Fruit fly (Drosophila melanogaster) whole organism, embryonic: Measurements from ENCODE around the gene CG31161.

Source experiments
- Awh ChIP-seq: fragments of 200-800 bp; sonication (Bioruptor generic); IDR thresholded peaks from 2 replicates; pipeline ENCODE4, ENCODE4 v1.3.6; 2022; ENCODE audit warnings: missing biosample characterization, missing genetic modification characterization
- CG10147 ChIP-seq: fragments of 200-800 bp; sonication (Bioruptor generic); optimal IDR thresholded peaks from 2 replicates; lab custom pipeline; 2019; ENCODE audit warnings: missing biosample characterization, mild to moderate bottlenecking, missing genetic modification characterization, moderate library complexity
- CG10565 ChIP-seq: fragments of 200-800 bp; sonication (Bioruptor generic); optimal IDR thresholded peaks from 3 replicates; lab custom pipeline; 2016; ENCODE audit warnings: missing biosample characterization, mild to moderate bottlenecking, missing genetic modification characterization
- CG10959 ChIP-seq: fragments of 200-800 bp; sonication (Bioruptor generic); IDR thresholded peaks from 2 replicates; pipeline ENCODE4 v1.3.6; 2022; ENCODE audit warnings: missing biosample characterization, missing genetic modification characterization
- CG12391 ChIP-seq: fragments of 200-800 bp; sonication (Bioruptor generic); optimal IDR thresholded peaks from 3 replicates; lab custom pipeline; 2018; ENCODE audit warnings: missing biosample characterization, mild to moderate bottlenecking, missing genetic modification characterization, moderate library complexity
- CG12659 ChIP-seq: fragments of 200-800 bp; sonication (Bioruptor generic); optimal IDR thresholded peaks from 3 replicates; lab custom pipeline; 2017; ENCODE audit warnings: mild to moderate bottlenecking, missing biosample characterization, missing genetic modification reagents, missing genetic modification characterization
- CG13123 ChIP-seq: fragments of 200-800 bp; sonication (Bioruptor generic); optimal IDR thresholded peaks from 2 replicates; lab custom pipeline; 2016; ENCODE audit warnings: missing biosample characterization, missing genetic modification characterization
- CG14014 ChIP-seq: fragments of 200-800 bp; sonication (Bioruptor generic); IDR thresholded peaks from 2 replicates; pipeline ENCODE4 v1.3.6; 2022; ENCODE audit warnings: missing biosample characterization, missing genetic modification characterization
- CG14441 ChIP-seq: fragments of 200-800 bp; sonication (Bioruptor generic); IDR thresholded peaks from 2 replicates; pipeline ENCODE4 v1.3.6; 2022; ENCODE audit warnings: missing biosample characterization, missing genetic modification characterization
- CG17802 ChIP-seq: fragments of 200-800 bp; sonication (Bioruptor generic); optimal IDR thresholded peaks from 2 replicates; lab custom pipeline; 2018; ENCODE audit warnings: missing biosample characterization, mild to moderate bottlenecking, missing genetic modification characterization, moderate library complexity
- CG1792 ChIP-seq: fragments of 200-800 bp; sonication (Bioruptor generic); optimal IDR thresholded peaks from 2 replicates; lab custom pipeline; 2016; ENCODE audit warnings: missing biosample characterization, missing genetic modification characterization
- CG18599 ChIP-seq: fragments of 200-800 bp; sonication (Bioruptor generic); optimal IDR thresholded peaks from 3 replicates; lab custom pipeline; 2017; ENCODE audit warnings: missing biosample characterization, missing genetic modification characterization, mild to moderate bottlenecking, moderate library complexity, missing genetic modification reagents
- CG18619 ChIP-seq: fragments of 200-800 bp; sonication (Bioruptor generic); optimal IDR thresholded peaks from 3 replicates; lab custom pipeline; 2017; ENCODE audit warnings: missing biosample characterization, mild to moderate bottlenecking, missing genetic modification characterization
- CG30431 ChIP-seq: fragments of 200-800 bp; sonication (Bioruptor generic); optimal IDR thresholded peaks from 2 replicates; lab custom pipeline; 2017; ENCODE audit warnings: missing biosample characterization, missing genetic modification characterization
- CG34422 ChIP-seq: fragments of 200-800 bp; sonication (Bioruptor generic); IDR thresholded peaks from 3 replicates; pipeline ENCODE4 v1.3.6; 2022; ENCODE audit warnings: missing biosample characterization, missing genetic modification characterization
- CG3847 ChIP-seq: fragments of 200-800 bp; sonication (Bioruptor generic); IDR thresholded peaks from 2 replicates; pipeline ENCODE4 v1.3.6; 2022; ENCODE audit warnings: missing biosample characterization, missing genetic modification characterization
- CG4328 ChIP-seq: fragments of 200-800 bp; sonication (Bioruptor generic); optimal IDR thresholded peaks from 3 replicates; lab custom pipeline; 2017; ENCODE audit warnings: missing biosample characterization, missing genetic modification reagents, missing genetic modification characterization
- CG7786 ChIP-seq: fragments of 200-800 bp; sonication (Bioruptor generic); optimal IDR thresholded peaks from 2 replicates; lab custom pipeline; 2016; ENCODE audit warnings: missing biosample characterization, missing genetic modification characterization
- CG8089 ChIP-seq: fragments of 200-800 bp; sonication (Bioruptor generic); optimal IDR thresholded peaks from 3 replicates; lab custom pipeline; 2016; ENCODE audit warnings: missing biosample characterization, missing genetic modification characterization
- CG8944 ChIP-seq: fragments of 200-800 bp; sonication (Bioruptor generic); optimal IDR thresholded peaks from 3 replicates; lab custom pipeline; 2016; ENCODE audit warnings: missing biosample characterization, missing genetic modification characterization
- CHES-1-like ChIP-seq: fragments of 200-800 bp; sonication (Bioruptor generic); optimal IDR thresholded peaks from 2 replicates; lab custom pipeline; 2016; ENCODE audit warnings: missing biosample characterization, missing genetic modification characterization
- Dbx ChIP-seq: fragments of 200-800 bp; sonication (Bioruptor generic); IDR thresholded peaks from 3 replicates; pipeline ENCODE4 v1.3.6; 2022; ENCODE audit warnings: missing biosample characterization, missing genetic modification characterization
- Dek ChIP-seq: fragments of 200-800 bp; sonication (Bioruptor generic); optimal IDR thresholded peaks from 3 replicates; lab custom pipeline; 2019; ENCODE audit warnings: missing biosample characterization, mild to moderate bottlenecking, missing genetic modification characterization, moderate library complexity
- Doc3 ChIP-seq: fragments of 200-800 bp; sonication (Bioruptor generic); IDR thresholded peaks from 3 replicates; pipeline ENCODE4 v1.3.6; 2022; ENCODE audit warnings: missing biosample characterization, missing genetic modification characterization; ENCODE audit not compliant: partially characterized antibody
- Dp ChIP-seq: fragments of 200-800 bp; sonication (Bioruptor generic); optimal IDR thresholded peaks from 2 replicates; lab custom pipeline; 2018; ENCODE audit warnings: missing biosample characterization, mild to moderate bottlenecking, missing genetic modification characterization, moderate library complexity
- Drgx ChIP-seq: fragments of 200-800 bp; sonication (Bioruptor generic); IDR thresholded peaks from 2 replicates; pipeline ENCODE4 v1.3.6; 2022; ENCODE audit warnings: missing biosample characterization, missing genetic modification characterization
- Elba2 ChIP-seq: fragments of 200-800 bp; sonication (Bioruptor generic); optimal IDR thresholded peaks from 3 replicates; lab custom pipeline; 2016; ENCODE audit warnings: missing biosample characterization, missing genetic modification characterization
- HLH54F ChIP-seq: fragments of 200-800 bp; sonication (Bioruptor generic); optimal IDR thresholded peaks from 3 replicates; lab custom pipeline; 2016; ENCODE audit warnings: missing biosample characterization, missing genetic modification characterization
- Hr3 ChIP-seq: fragments of 200-800 bp; sonication (Bioruptor generic); optimal IDR thresholded peaks from 3 replicates; lab custom pipeline; 2016; ENCODE audit warnings: missing biosample characterization, missing genetic modification characterization
- Jarid2 ChIP-seq: fragments of 200-800 bp; sonication (Bioruptor generic); optimal IDR thresholded peaks from 3 replicates; lab custom pipeline; 2017; ENCODE audit warnings: mild to moderate bottlenecking, missing biosample characterization, missing genetic modification reagents, missing genetic modification characterization
- Kr ChIP-seq: fragments of 200-800 bp; sonication (Bioruptor generic); optimal IDR thresholded peaks from 2 replicates; lab custom pipeline; 2017; ENCODE audit warnings: missing biosample characterization, mild to moderate bottlenecking, missing genetic modification characterization
- Lhr ChIP-seq: fragments of 200-800 bp; sonication (Bioruptor generic); optimal IDR thresholded peaks from 3 replicates; lab custom pipeline; 2017; ENCODE audit warnings: mild to moderate bottlenecking, missing biosample characterization, missing genetic modification reagents, missing genetic modification characterization
- NC2α ChIP-seq: fragments of 200-800 bp; sonication (Bioruptor generic); optimal IDR thresholded peaks from 2 replicates; lab custom pipeline; 2016; ENCODE audit warnings: missing biosample characterization, missing genetic modification characterization
- Ptx1 ChIP-seq: fragments of 200-800 bp; sonication (Bioruptor generic); IDR thresholded peaks from 2 replicates; pipeline ENCODE4 v1.3.6; 2022; ENCODE audit warnings: missing biosample characterization, missing genetic modification characterization
- Rx ChIP-seq: fragments of 200-800 bp; sonication (Bioruptor generic); IDR thresholded peaks from 2 replicates; pipeline ENCODE4 v1.3.6; 2022; ENCODE audit warnings: missing biosample characterization, missing genetic modification characterization
- TFAM ChIP-seq: fragments of 200-800 bp; sonication (Bioruptor generic); optimal IDR thresholded peaks from 2 replicates; lab custom pipeline; 2017; ENCODE audit warnings: missing biosample characterization, missing genetic modification characterization, inconsistent platforms
- aop ChIP-seq: fragments of 200-800 bp; sonication (Bioruptor generic); IDR thresholded peaks from 2 replicates; pipeline ENCODE4 v1.3.6; 2022; ENCODE audit warnings: missing biosample characterization, missing genetic modification characterization
- dati ChIP-seq: fragments of 200-800 bp; sonication (Bioruptor generic); IDR thresholded peaks from 2 replicates; pipeline ENCODE4 v1.3.6; 2022; ENCODE audit warnings: missing biosample characterization, missing genetic modification characterization
- emc ChIP-seq: fragments of 200-800 bp; sonication (Bioruptor generic); optimal IDR thresholded peaks from 2 replicates; lab custom pipeline; 2016; ENCODE audit warnings: missing biosample characterization, missing genetic modification characterization
- eve ChIP-seq, 2 experiments: fragments of >200 bp; optimal IDR thresholded peaks; 2 replicates each; lab custom pipeline; 2017; ENCODE audit warnings: missing biosample characterization in 2 of 2, missing genetic modification characterization in 2 of 2
- fd102C ChIP-seq: fragments of 200-800 bp; sonication (Bioruptor generic); optimal IDR thresholded peaks from 2 replicates; lab custom pipeline; 2018; ENCODE audit warnings: missing biosample characterization, mild to moderate bottlenecking, missing genetic modification characterization, moderate library complexity
- her ChIP-seq: fragments of 200-800 bp; sonication (Bioruptor generic); optimal IDR thresholded peaks from 2 replicates; lab custom pipeline; 2016; ENCODE audit warnings: missing biosample characterization, missing genetic modification characterization
- jigr1 ChIP-seq: fragments of 200-800 bp; sonication (Bioruptor generic); IDR thresholded peaks from 3 replicates; pipeline ENCODE4 v1.3.6; 2022; ENCODE audit warnings: missing biosample characterization, missing genetic modification characterization
- kay ChIP-seq: fragments of 200-800 bp; sonication (Bioruptor generic); optimal IDR thresholded peaks from 2 replicates; lab custom pipeline; 2016; ENCODE audit warnings: missing biosample characterization, missing genetic modification characterization
- nau ChIP-seq: fragments of 200-800 bp; sonication (Bioruptor generic); optimal IDR thresholded peaks from 3 replicates; lab custom pipeline; 2017; ENCODE audit warnings: missing biosample characterization, mild to moderate bottlenecking, missing genetic modification characterization, missing genetic modification reagents
- nerfin-1 ChIP-seq: fragments of 200-800 bp; sonication (Bioruptor generic); optimal IDR thresholded peaks from 3 replicates; lab custom pipeline; 2019; ENCODE audit warnings: missing biosample characterization, mild to moderate bottlenecking, missing genetic modification characterization, moderate library complexity
- seq ChIP-seq: fragments of 200-800 bp; sonication (Bioruptor generic); IDR thresholded peaks from 2 replicates; pipeline ENCODE4 v1.3.6; 2022; ENCODE audit warnings: missing biosample characterization, missing genetic modification characterization
- sima ChIP-seq: fragments of 200-800 bp; sonication (Bioruptor generic); optimal IDR thresholded peaks from 2 replicates; lab custom pipeline; 2016; ENCODE audit warnings: missing biosample characterization, missing genetic modification characterization
- sna ChIP-seq: fragments of 200-800 bp; sonication (Bioruptor generic); IDR thresholded peaks from 2 replicates; pipeline ENCODE4 v1.3.6; 2022; ENCODE audit warnings: missing biosample characterization, missing genetic modification characterization; ENCODE audit not compliant: partially characterized antibody
- trh ChIP-seq: fragments of 200-800 bp; sonication (Bioruptor generic); optimal IDR thresholded peaks from 2 replicates; lab custom pipeline; 2016; ENCODE audit warnings: missing biosample characterization, missing genetic modification characterization
- wor ChIP-seq: fragments of 200-800 bp; sonication (Bioruptor generic); IDR thresholded peaks from 2 replicates; pipeline ENCODE4 v1.3.6; 2022; ENCODE audit warnings: missing biosample characterization, missing genetic modification characterization

CG31161 gene

DNA sequence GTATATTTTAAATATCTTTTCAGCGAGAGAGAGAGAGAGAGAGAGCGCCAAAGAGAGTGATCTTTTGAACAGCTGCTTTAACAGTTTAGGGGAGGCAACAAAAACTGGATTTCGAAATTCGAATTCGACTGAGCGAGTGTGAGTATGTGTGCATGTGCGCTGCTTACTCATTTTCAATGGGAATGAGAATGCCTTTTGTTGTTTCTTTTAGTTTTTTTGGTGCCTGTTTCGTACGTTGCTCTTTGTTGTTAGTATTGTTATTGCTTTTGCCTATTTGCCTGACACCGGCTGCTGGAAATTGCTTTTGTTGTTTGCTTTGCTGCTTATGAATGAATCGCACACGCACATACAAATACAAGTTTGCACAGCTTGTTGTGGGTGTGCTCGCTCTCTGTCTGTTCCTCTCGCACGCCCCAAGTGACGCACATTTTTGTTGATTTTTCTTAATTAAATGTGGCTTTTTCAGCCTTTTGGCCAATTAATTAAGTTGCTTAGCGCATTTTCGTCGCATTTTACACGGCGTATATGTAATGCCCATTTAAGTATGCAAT, 10.6 kb downstream of the CG31161 start (continued):
- TF ChIP-seq CG7786 (peak; percentile 36), Hr3 (GFP tag; lab: Kevin White, UChicago) (no peak), CG10959 (GFP tag; lab: Robert Waterston, UW) (no peak), her (peak; percentile 35), CG10147 (GFP tag; lab: Kevin White, UChicago) (peak; percentile 30), trh (GFP tag; lab: Kevin White, UChicago) (no peak), Doc3 (GFP tag; lab: Robert Waterston, UW) (no peak), CG13123 (GFP tag; lab: Kevin White, UChicago) (no peak), NC2α (GFP tag; lab: Kevin White, UChicago) (peak; percentile 49), aop (GFP tag; lab: Robert Waterston, UW) (no peak), Kr (no peak), CG18619 (GFP tag; lab: Kevin White, UChicago) (peak; percentile 55), sna (no peak), dati (GFP tag; lab: Robert Waterston, UW) (no peak), Elba2 (GFP tag; lab: Kevin White, UChicago) (peak; percentile 66), seq (GFP tag; lab: Robert Waterston, UW) (peak; percentile 69; the same call in 1 of the 2 replicates), nau (GFP tag; lab: Kevin White, UChicago) (peak; percentile 74), CG14441 (GFP tag; lab: Robert Waterston, UW) (no peak), CG12391 (tag; lab: Kevin White, UChicago) (no peak), Ptx1 (GFP tag; lab: Robert Waterston, UW) (no peak), Awh (GFP tag; lab: Robert Waterston, UW) (peak; percentile 55; the same call in 1 of the 2 replicates), CG18599 (GFP tag; lab: Kevin White, UChicago) (peak; percentile 65), CG30431 (GFP tag; lab: Kevin White, UChicago) (no peak), Dbx (GFP tag; lab: Robert Waterston, UW) (0 out of 3 replicates have a peak, but pooled peaks have one; percentile 21), emc (no peak), wor (GFP tag; lab: Robert Waterston, UW) (no peak), TFAM (no peak), Jarid2 (GFP tag; lab: Kevin White, UChicago) (peak; percentile 35), nerfin-1 (tag; lab: Kevin White, UChicago) (peak; percentile 4), Dek (tag; lab: Kevin White, UChicago) (peak; percentile 36), HLH54F (GFP tag; lab: Kevin White, UChicago) (peak; percentile 30), CG8944 (no peak), jigr1 (no peak), CG4328 (GFP tag; lab: Kevin White, UChicago) (peak; percentile 40), CG17802 (tag; lab: Kevin White, UChicago) (no peak), CG12659 (GFP tag; lab: Kevin White, UChicago) (peak; percentile 27), CG14014 (peak; percentile 39; the same call in 1 of the 2 replicates), Lhr (GFP tag; lab: Kevin White, UChicago) (no peak), kay (GFP tag; lab: Kevin White, UChicago) (peak; percentile 84), CG8089 (GFP tag; lab: Kevin White, UChicago) (no peak), CHES-1-like (GFP tag; lab: Kevin White, UChicago) (peak; percentile 79), CG34422 (GFP tag; lab: Robert Waterston, UW) (peak; percentile 67; the same call in 1 of the 3 replicates), Rx (GFP tag; lab: Robert Waterston, UW) (no peak), sima (no peak), eve (GFP tag; optimal IDR thresholded peaks at IDR 0.05; lab: Kevin White, UChicago) (no peak), fd102C (GFP tag; lab: Kevin White, UChicago) (no peak), Drgx (GFP tag; lab: Robert Waterston, UW) (peak; percentile 88), CG10565 (GFP tag; lab: Kevin White, UChicago) (no peak), CG3847 (no peak), Dp (no peak), CG1792 (no peak)
